Worm (Caenorhabditis elegans): ENCODE measurements around the gene C37C3.9.

C37C3.9 gene

DNA sequence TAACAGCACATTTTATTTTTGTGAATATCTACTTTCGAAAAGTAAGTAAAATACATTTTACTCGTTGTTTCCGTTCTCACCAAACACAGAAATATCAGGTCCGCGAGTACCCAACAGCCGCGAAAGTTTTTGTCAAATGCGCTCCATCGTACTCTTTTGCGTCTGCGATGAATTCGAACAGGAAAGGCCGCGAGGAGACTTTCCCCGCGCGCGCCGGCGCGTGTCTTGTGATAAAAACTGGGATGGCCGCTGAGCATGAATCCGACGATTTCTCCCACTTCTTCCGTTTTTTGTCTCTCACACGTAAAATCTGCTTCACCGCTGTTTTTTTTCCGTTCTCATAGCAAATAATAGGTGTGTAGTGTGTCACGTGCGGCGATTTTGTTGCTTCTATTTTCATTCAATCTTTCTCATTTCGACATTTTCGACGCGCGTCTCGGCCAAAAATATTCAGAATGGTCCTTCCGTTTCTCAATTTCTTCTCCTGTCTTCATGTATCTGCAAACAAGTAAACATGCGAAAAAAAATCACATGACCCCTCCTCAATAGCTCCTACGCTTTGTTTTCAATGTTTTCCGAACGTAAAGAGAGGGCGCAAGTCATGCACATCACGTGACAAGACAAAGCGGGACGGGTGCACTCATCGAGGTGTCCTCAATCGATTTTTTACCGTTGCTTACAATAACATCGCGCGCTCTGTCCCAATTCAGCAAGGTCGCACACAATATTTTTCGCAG, 50.3 kb downstream of the C37C3.9 start, which contains the start of gene uvs-1 (continued):
- peak; percentile 46 to 80 for TF ChIP-seq mdl-1 (tag; optimal IDR thresholded peaks at IDR 0.05)
- no peak for TF ChIP-seq egl-27 (tag; optimal IDR thresholded peaks at IDR 0.05)
- peak; percentile 50 for TF ChIP-seq dpl-1 (GFP tag; optimal IDR thresholded peaks at IDR 0.05)
- TF ChIP-seq mes-2 (tag; optimal IDR thresholded peaks at IDR 0.05; ENCODE audit: poor library complexity, severe bottlenecking): peak; percentile 14
- no peak for TF ChIP-seq ztf-7 (tag; optimal IDR thresholded peaks at IDR 0.05)
- no peak for TF ChIP-seq zip-11 (GFP tag; IDR thresholded peaks at IDR 0.05)
- no peak for TF ChIP-seq sdz-12 (GFP tag; optimal IDR thresholded peaks at IDR 0.05)
- no peak for TF ChIP-seq ama-1 (optimal IDR thresholded peaks at IDR 0.05)
- no peak for TF ChIP-seq pha-4 (GFP tag; IDR thresholded peaks at IDR 0.05)
- TF ChIP-seq pha-4 (tag; optimal IDR thresholded peaks at IDR 0.05): peak; percentile 76
- no peak for TF ChIP-seq F37D6.2 (tag; optimal IDR thresholded peaks at IDR 0.05)
- TF ChIP-seq nhr-25 (tag; optimal IDR thresholded peaks at IDR 0.05; ENCODE audit: borderline replicate concordance, insufficient read depth): no peak
- no peak for TF ChIP-seq set-16 (GFP tag; IDR thresholded peaks at IDR 0.05)
- TF ChIP-seq Y48G9A.11 (GFP tag; IDR thresholded peaks at IDR 0.05): no peak
- no peak for TF ChIP-seq R02D3.7 (tag; optimal IDR thresholded peaks at IDR 0.05)
- no peak for TF ChIP-seq nhr-41 (GFP tag; IDR thresholded peaks at IDR 0.05)
- peak in 1 of 2 experiments; percentile 49 for TF ChIP-seq hif-1 (tag; optimal IDR thresholded peaks at IDR 0.05)
- no peak for TF ChIP-seq egl-43 (GFP tag; IDR thresholded peaks at IDR 0.05)
- TF ChIP-seq hlh-11 (tag; optimal IDR thresholded peaks at IDR 0.05): peak; percentile 51
- peak in 1 of 2 experiments; percentile 98 for TF ChIP-seq unc-62 (GFP tag; optimal IDR thresholded peaks at IDR 0.05 in 1 of 2)
- TF ChIP-seq unc-62 (tag; optimal IDR thresholded peaks at IDR 0.05): no peak
- no peak for TF ChIP-seq jun-1 (tag; optimal IDR thresholded peaks at IDR 0.05)
- no peak for TF ChIP-seq lin-1 (GFP tag; IDR thresholded peaks at IDR 0.05)
- TF ChIP-seq ceh-44 (GFP tag; IDR thresholded peaks at IDR 0.05): no peak
- no peak for TF ChIP-seq dmd-6 (GFP tag; IDR thresholded peaks at IDR 0.05)
- peak; percentile 40 for TF ChIP-seq nhr-11 (tag; optimal IDR thresholded peaks at IDR 0.05)
- peak; percentile 8 for TF ChIP-seq fkh-10 (GFP tag; optimal IDR thresholded peaks at IDR 0.05)
- TF ChIP-seq ZK546.5 (tag; optimal IDR thresholded peaks at IDR 0.05): no peak
- TF ChIP-seq nhr-111 (GFP tag; optimal IDR thresholded peaks at IDR 0.05): no peak
- TF ChIP-seq zip-2 (tag; optimal IDR thresholded peaks at IDR 0.05): no peak
- TF ChIP-seq nhr-102 (tag; optimal IDR thresholded peaks at IDR 0.05): no peak
- no peak for TF ChIP-seq dmd-9 (GFP tag; IDR thresholded peaks at IDR 0.05)
- no peak for TF ChIP-seq unc-39 (tag; optimal IDR thresholded peaks at IDR 0.05)
- TF ChIP-seq F49E8.2 (tag; optimal IDR thresholded peaks at IDR 0.05; ENCODE audit: borderline replicate concordance): no peak
- no peak for TF ChIP-seq saeg-2 (GFP tag; IDR thresholded peaks at IDR 0.05)
- TF ChIP-seq lin-15B (tag; optimal IDR thresholded peaks at IDR 0.05): no peak
- peak; percentile 38; the same call in 1 of the 2 replicates for TF ChIP-seq hmg-1.1 (GFP tag; IDR thresholded peaks at IDR 0.05)
- no peak for TF ChIP-seq arid-1 (GFP tag; conservative IDR thresholded peaks at IDR 0.05)
- no peak for TF ChIP-seq ceh-62 (tag; optimal IDR thresholded peaks at IDR 0.05)
- peak; percentile 96 for TF ChIP-seq aha-1 (tag)
- TF ChIP-seq gei-8 (GFP tag; optimal IDR thresholded peaks at IDR 0.05): no peak
- TF ChIP-seq daf-8 (GFP tag; IDR thresholded peaks at IDR 0.05): no peak
- TF ChIP-seq mep-1 (tag; optimal IDR thresholded peaks at IDR 0.05): peak; percentile 8
- no peak for TF ChIP-seq lin-39 (tag; optimal IDR thresholded peaks at IDR 0.05)
- no peak for TF ChIP-seq cey-2 (tag; optimal IDR thresholded peaks at IDR 0.05; ENCODE audit: borderline replicate concordance, insufficient read depth)
- no peak for TF ChIP-seq nhr-10 (tag; optimal IDR thresholded peaks at IDR 0.05)
- TF ChIP-seq mdt-29 (GFP tag; IDR thresholded peaks at IDR 0.05): no peak
- no peak for TF ChIP-seq nhr-42 (GFP tag; IDR thresholded peaks at IDR 0.05)
- no peak for TF ChIP-seq spr-3 (GFP tag; optimal IDR thresholded peaks at IDR 0.05)
- no peak for TF ChIP-seq lin-29 (GFP tag; IDR thresholded peaks at IDR 0.05)
- TF ChIP-seq fos-1 (tag; optimal IDR thresholded peaks at IDR 0.05): no peak

All from whole organism, L4 larva.